In genomic region chrIV:7165723-7166122, ce11 we compare ENCODE assay signal across 7 worm cellular contexts.
TF ChIP-seq lines count a peak whose summit lies in the region.

rpc-1 (minus strand) TSS chrIV:7165748.

TF ChIP-seq in whole organism, L1 larva, 84 proteins besides CTCF, POLR2A, EP300 and RAD21 (continues in another document):
- no peak for TF ChIP-seq lir-3 (tag; optimal IDR thresholded peaks at IDR 0.05; lab: Kevin White, UChicago; ENCODE audit: poor library complexity)
- no peak for TF ChIP-seq fos-1 (tag; optimal IDR thresholded peaks at IDR 0.05; lab: Kevin White, UChicago)
- no peak for TF ChIP-seq sptf-1 (tag; optimal IDR thresholded peaks at IDR 0.05; lab: Kevin White, UChicago)
- no peak for TF ChIP-seq mef-2 (tag; optimal IDR thresholded peaks at IDR 0.05; lab: Kevin White, UChicago)
- no peak for TF ChIP-seq nhr-237 (tag; optimal IDR thresholded peaks at IDR 0.05; lab: Kevin White, UChicago)
- TF ChIP-seq rnt-1 (tag; optimal IDR thresholded peaks at IDR 0.05; lab: Kevin White, UChicago) = peak; percentile 9
- peak; percentile 39 for TF ChIP-seq nhr-20 (tag; optimal IDR thresholded peaks at IDR 0.05; lab: Kevin White, UChicago)
- TF ChIP-seq ets-5 (GFP tag; IDR thresholded peaks at IDR 0.05; lab: Robert Waterston, UW) = no peak
- TF ChIP-seq zip-4 (GFP tag; optimal IDR thresholded peaks at IDR 0.05; lab: Kevin White, UChicago) = no peak
- TF ChIP-seq tbx-2 (tag; optimal IDR thresholded peaks at IDR 0.05; lab: Kevin White, UChicago) = peak; percentile 22
- peak; percentile 5 for TF ChIP-seq nhr-90 (tag; optimal IDR thresholded peaks at IDR 0.05; lab: Kevin White, UChicago; ENCODE audit: poor library complexity)
- TF ChIP-seq blmp-1 (tag; optimal IDR thresholded peaks at IDR 0.05; lab: Kevin White, UChicago) = peak; percentile 40
- no peak for TF ChIP-seq hlh-17 (GFP tag; optimal IDR thresholded peaks at IDR 0.05; lab: Kevin White, UChicago; ENCODE audit: borderline replicate concordance)

TF ChIP-seq in whole organism, L2 larva, 48 proteins besides CTCF, POLR2A, EP300 and RAD21:
- peak; percentile 83 for TF ChIP-seq gmeb-1 (tag; optimal IDR thresholded peaks at IDR 0.05; lab: Kevin White, UChicago)
- peak in 1 of 2 experiments; percentile 56 for TF ChIP-seq lsy-2 (tag; optimal IDR thresholded peaks at IDR 0.05; lab: Kevin White, UChicago)
- no peak for TF ChIP-seq fos-1 (tag; optimal IDR thresholded peaks at IDR 0.05; lab: Kevin White, UChicago)
- TF ChIP-seq nhr-129 (tag; optimal IDR thresholded peaks at IDR 0.05; lab: Kevin White, UChicago) = peak; percentile 85
- peak; percentile 63 for TF ChIP-seq C34F6.9 (tag; optimal IDR thresholded peaks at IDR 0.05; lab: Kevin White, UChicago)

TF ChIP-seq in whole organism, L3 larva, 47 proteins besides CTCF, POLR2A, EP300 and RAD21:
- no peak for TF ChIP-seq aly-2 (tag; optimal IDR thresholded peaks at IDR 0.05; lab: Kevin White, UChicago)
- no peak for TF ChIP-seq unc-39 (tag; optimal IDR thresholded peaks at IDR 0.05; lab: Kevin White, UChicago)
- TF ChIP-seq nfya-1 (tag; optimal IDR thresholded peaks at IDR 0.05; lab: Kevin White, UChicago; ENCODE audit: insufficient read depth) = peak; percentile 34
- peak; percentile 34 for TF ChIP-seq lin-15B (tag; optimal IDR thresholded peaks at IDR 0.05; lab: Kevin White, UChicago)
- no peak for TF ChIP-seq nhr-25 (tag; optimal IDR thresholded peaks at IDR 0.05; lab: Kevin White, UChicago)

TF ChIP-seq in whole organism, L4 larva, 104 proteins besides CTCF, POLR2A, EP300 and RAD21:
- peak; percentile 69 for TF ChIP-seq dpl-1 (GFP tag; optimal IDR thresholded peaks at IDR 0.05; lab: Kevin White, UChicago)
- TF ChIP-seq lim-7 (GFP tag; IDR thresholded peaks at IDR 0.05; lab: Robert Waterston, UW) = no peak
- TF ChIP-seq T20F7.1 (GFP tag; optimal IDR thresholded peaks at IDR 0.05; lab: Kevin White, UChicago) = peak; percentile 95
- no peak for TF ChIP-seq daf-19 (GFP tag; conservative IDR thresholded peaks at IDR 0.05; lab: Robert Waterston, UW)
- no peak for TF ChIP-seq dve-1 (tag; optimal IDR thresholded peaks at IDR 0.05; lab: Kevin White, UChicago; ENCODE audit: insufficient read depth)
- TF ChIP-seq hlh-30 (tag; optimal IDR thresholded peaks at IDR 0.05; lab: Kevin White, UChicago; ENCODE audit: insufficient read depth) = peak; percentile 29
- TF ChIP-seq rbr-2 (tag; optimal IDR thresholded peaks at IDR 0.05; lab: Kevin White, UChicago) = no peak
- TF ChIP-seq T26A8.4 (GFP tag; IDR thresholded peaks at IDR 0.05; lab: Robert Waterston, UW) = no peak
- no peak for TF ChIP-seq madf-5 (GFP tag; IDR thresholded peaks at IDR 0.05; lab: Robert Waterston, UW)
- no peak for TF ChIP-seq zfp-2 (tag; optimal IDR thresholded peaks at IDR 0.05; lab: Kevin White, UChicago)
- peak; percentile 86 for TF ChIP-seq zip-2 (tag; optimal IDR thresholded peaks at IDR 0.05; lab: Kevin White, UChicago)

TF ChIP-seq in whole organism, early embryonic, 17 proteins besides CTCF, POLR2A, EP300 and RAD21:
- TF ChIP-seq F13C5.2 (tag; optimal IDR thresholded peaks at IDR 0.05; lab: Kevin White, UChicago) = peak; percentile 3
- no peak for TF ChIP-seq tbx-11 (GFP tag; IDR thresholded peaks at IDR 0.05; lab: Robert Waterston, UW)

TF ChIP-seq in whole organism, mixed stage, embryonic, 35 proteins besides CTCF, POLR2A, EP300 and RAD21:
- TF ChIP-seq ceh-43 (GFP tag; optimal IDR thresholded peaks at IDR 0.05; lab: Kevin White, UChicago) (no peak), cnd-1 (tag; optimal IDR thresholded peaks at IDR 0.05; lab: Kevin White, UChicago) (no peak), lsy-2 (tag; optimal IDR thresholded peaks at IDR 0.05; lab: Kevin White, UChicago) (peak; percentile 33), hlh-1 (tag; optimal IDR thresholded peaks at IDR 0.05; lab: Kevin White, UChicago) (no peak), lin-13 (tag; optimal IDR thresholded peaks at IDR 0.05; lab: Kevin White, UChicago) (no peak), blmp-1 (tag; optimal IDR thresholded peaks at IDR 0.05; lab: Kevin White, UChicago) (no peak), nhr-76 (tag; optimal IDR thresholded peaks at IDR 0.05; lab: Kevin White, UChicago) (no peak), mep-1 (tag; optimal IDR thresholded peaks at IDR 0.05; lab: Kevin White, UChicago) (no peak), flh-1 (GFP tag; optimal IDR thresholded peaks at IDR 0.05; lab: Kevin White, UChicago) (no peak), ces-1 (GFP tag; optimal IDR thresholded peaks at IDR 0.05; lab: Kevin White, UChicago) (no peak), unc-120 (tag; optimal IDR thresholded peaks at IDR 0.05; lab: Kevin White, UChicago; ENCODE audit: poor library complexity, severe bottlenecking) (no peak), elt-3 (tag; optimal IDR thresholded peaks at IDR 0.05; lab: Kevin White, UChicago) (peak; percentile 10), elt-1 (tag; optimal IDR thresholded peaks at IDR 0.05; lab: Kevin White, UChicago; ENCODE audit: borderline replicate concordance, insufficient read depth) (no peak)

TF ChIP-seq in whole organism, young adult, 124 proteins besides CTCF, POLR2A, EP300 and RAD21:
- no peak for TF ChIP-seq F57C9.4 (tag; optimal IDR thresholded peaks at IDR 0.05; lab: Kevin White, UChicago)
- no peak for TF ChIP-seq nhr-179 (tag; optimal IDR thresholded peaks at IDR 0.05; lab: Kevin White, UChicago)
- TF ChIP-seq attf-3 (GFP tag; conservative IDR thresholded peaks at IDR 0.05; lab: Robert Waterston, UW) = peak; percentile 91
- no peak for TF ChIP-seq hmg-20 (GFP tag; IDR thresholded peaks at IDR 0.05; lab: Robert Waterston, UW)
- TF ChIP-seq cebp-1 (GFP tag; IDR thresholded peaks at IDR 0.05; lab: Robert Waterston, UW) = peak; percentile 43; the same call in 1 of the 2 replicates
- TF ChIP-seq cebp-1 (tag; optimal IDR thresholded peaks at IDR 0.05; lab: Kevin White, UChicago) = peak; percentile 88
